Worm (Caenorhabditis elegans): Measurements from ENCODE around the gene cyp-33D3.

- TF ChIP-seq nhr-111 (GFP tag; optimal IDR thresholded peaks at IDR 0.05) (no peak), spr-1 (tag; optimal IDR thresholded peaks at IDR 0.05) (no peak), lin-38 (GFP tag; IDR thresholded peaks at IDR 0.05) (no peak), fos-1 (tag; optimal IDR thresholded peaks at IDR 0.05) (no peak), zag-1 (tag; optimal IDR thresholded peaks at IDR 0.05) (no peak), lin-39 (tag; optimal IDR thresholded peaks at IDR 0.05) (no peak), R02D3.7 (tag; optimal IDR thresholded peaks at IDR 0.05) (no peak), nhr-76 (tag; optimal IDR thresholded peaks at IDR 0.05) (no peak), pha-4 (GFP tag; IDR thresholded peaks at IDR 0.05) (no peak), pha-4 (tag; optimal IDR thresholded peaks at IDR 0.05) (no peak), daf-19 (GFP tag; conservative IDR thresholded peaks at IDR 0.05) (no peak)
Measured at ce11 chrV:18870955-18871354, 33.9 kb upstream of the cyp-33D3 start.
